Worm (Caenorhabditis elegans) whole organism, L1 larva: Measurements from ENCODE around the gene pak-1.

Experiments
- C04F5.9 ChIP-seq: sonication (generic microtip); optimal IDR thresholded peaks from 2 replicates; lab custom pipeline; 2016; ENCODE audit warnings: missing genetic modification characterization, missing compliant biosample characterization
- C16A3.4 ChIP-seq: fragments of 150-350 bp; optimal IDR thresholded peaks from 2 replicates; lab custom pipeline; 2014; ENCODE audit warnings: missing biosample characterization, missing genetic modification characterization
- C34B4.2 ChIP-seq: sonication (generic microtip); optimal IDR thresholded peaks from 2 replicates; lab custom pipeline; 2017; ENCODE audit warnings: mild to moderate bottlenecking, missing genetic modification characterization, missing compliant biosample characterization
- blmp-1 ChIP-seq: fragments of 150-350 bp; optimal IDR thresholded peaks from 2 replicates; lab custom pipeline; 2014; ENCODE audit warnings: missing biosample characterization, missing genetic modification characterization
- ceh-82 ChIP-seq, 3 experiments: fragments of 150-350 bp in 1 of 3; sonication (generic microtip) in 2 of 3; optimal IDR thresholded peaks; 2 replicates each; lab custom pipeline; 2014 to 2017; ENCODE audit warnings: missing biosample characterization in 3 of 3, missing genetic modification characterization in 3 of 3
- dsc-1 ChIP-seq: sonication (generic microtip); optimal IDR thresholded peaks from 2 replicates; lab custom pipeline; 2016; ENCODE audit warnings: mild to moderate bottlenecking, missing genetic modification characterization, missing compliant biosample characterization
- efl-1 ChIP-seq, 4 experiments: fragments of 150-350 bp; optimal IDR thresholded peaks in 3 of 4; peaks in 1 of 4; 1 replicate in 1 of 4; 2 replicates in 3 of 4; lab custom pipeline; 2014; ENCODE audit warnings: missing biosample characterization in 2 of 4, missing genetic modification characterization in 2 of 4, missing genetic modification reagents in 2 of 4
- elt-2 ChIP-seq: sonication (generic microtip); optimal IDR thresholded peaks from 2 replicates; lab custom pipeline; 2016; ENCODE audit warnings: missing genetic modification characterization, mild to moderate bottlenecking, inconsistent platforms, missing compliant biosample characterization, missing genetic modification reagents
- elt-3 ChIP-seq, 6 experiments: fragments of 150-350 bp in 1 of 6; sonication (generic microtip); optimal IDR thresholded peaks; 2 replicates each; lab custom pipeline; 2017 to 2018; ENCODE audit warnings: missing biosample characterization in 6 of 6, missing genetic modification characterization in 6 of 6, inconsistent platforms in 1 of 6
- fkh-10 ChIP-seq: sonication (generic microtip); optimal IDR thresholded peaks from 2 replicates; lab custom pipeline; 2017; ENCODE audit warnings: missing biosample characterization, missing genetic modification reagents, missing genetic modification characterization
- isw-1 ChIP-seq: fragments of 200-800 bp; sonication (Bioruptor generic); IDR thresholded peaks from 2 replicates; pipeline ENCODE4 v1.3.6; 2022; ENCODE audit warnings: missing genetic modification characterization, missing compliant biosample characterization
- lin-14 ChIP-seq: fragments of 200-800 bp; sonication (Bioruptor generic); optimal IDR thresholded peaks from 2 replicates; lab custom pipeline; 2018; ENCODE audit warnings: mild to moderate bottlenecking, missing genetic modification characterization, moderate library complexity, missing compliant biosample characterization
- lin-35 ChIP-seq, 2 experiments: fragments of 150-350 bp; optimal IDR thresholded peaks; 2 replicates each; lab custom pipeline; 2014; ENCODE audit warnings: missing biosample characterization in 2 of 2, missing genetic modification characterization in 2 of 2, missing genetic modification reagents in 2 of 2
- lir-3 ChIP-seq: sonication (generic microtip); optimal IDR thresholded peaks from 2 replicates; lab custom pipeline; 2016; ENCODE audit warnings: mild to moderate bottlenecking, missing genetic modification characterization, moderate library complexity, missing compliant biosample characterization; ENCODE audit not compliant: poor library complexity
- lsy-2 ChIP-seq, 2 experiments: fragments of 150-350 bp; optimal IDR thresholded peaks; 2 replicates each; lab custom pipeline; 2014; ENCODE audit warnings: missing biosample characterization in 2 of 2, missing genetic modification characterization in 2 of 2
- nhr-19 ChIP-seq: fragments of 200-800 bp; sonication (Bioruptor generic); conservative IDR thresholded peaks from 2 replicates; pipeline ENCODE4 v1.3.6; 2022; ENCODE audit warnings: missing genetic modification characterization, missing compliant biosample characterization
- nhr-20 ChIP-seq: sonication (generic microtip); optimal IDR thresholded peaks from 2 replicates; lab custom pipeline; 2016; ENCODE audit warnings: mild to moderate bottlenecking, missing genetic modification characterization, missing compliant biosample characterization
- nhr-47 ChIP-seq: sonication (generic microtip); optimal IDR thresholded peaks from 2 replicates; lab custom pipeline; 2016; ENCODE audit warnings: mild to moderate bottlenecking, missing genetic modification characterization, moderate library complexity, missing compliant biosample characterization
- nhr-71 ChIP-seq: sonication (generic microtip); optimal IDR thresholded peaks from 2 replicates; lab custom pipeline; 2016; ENCODE audit warnings: mild to moderate bottlenecking, missing genetic modification characterization, moderate library complexity, missing compliant biosample characterization
- nhr-76 ChIP-seq: sonication (generic microtip); optimal IDR thresholded peaks from 2 replicates; lab custom pipeline; 2017; ENCODE audit warnings: missing biosample characterization, missing genetic modification characterization
- nhr-85 ChIP-seq: sonication (generic microtip); peaks from one replicate; lab custom pipeline; 2016; ENCODE audit warnings: missing genetic modification characterization, inconsistent platforms, missing compliant biosample characterization
- nhr-90 ChIP-seq: sonication (generic microtip); optimal IDR thresholded peaks from 2 replicates; lab custom pipeline; 2016; ENCODE audit warnings: mild to moderate bottlenecking, missing genetic modification characterization, missing compliant biosample characterization; ENCODE audit not compliant: poor library complexity
- pag-3 ChIP-seq: sonication (generic microtip); optimal IDR thresholded peaks from 2 replicates; lab custom pipeline; 2017; ENCODE audit warnings: missing genetic modification characterization, mild to moderate bottlenecking, missing compliant biosample characterization, antibody characterized with exemption, borderline replicate concordance; ENCODE audit not compliant: insufficient read depth
- pqm-1 ChIP-seq: sonication (generic microtip); optimal IDR thresholded peaks from 3 replicates; lab custom pipeline; 2017; ENCODE audit warnings: missing biosample characterization, missing genetic modification characterization
- snu-23 ChIP-seq: sonication (generic microtip); optimal IDR thresholded peaks from 2 replicates; lab custom pipeline; 2016; ENCODE audit warnings: missing genetic modification characterization, missing compliant biosample characterization
- sox-4 ChIP-seq: sonication (generic microtip); optimal IDR thresholded peaks from 2 replicates; lab custom pipeline; 2016; ENCODE audit warnings: missing genetic modification characterization, missing compliant biosample characterization
- sptf-1 ChIP-seq: fragments of 150-350 bp; optimal IDR thresholded peaks from 2 replicates; lab custom pipeline; 2014; ENCODE audit warnings: missing biosample characterization, missing genetic modification characterization
- tlp-1 ChIP-seq: fragments of 150-350 bp; optimal IDR thresholded peaks from 2 replicates; lab custom pipeline; 2014; ENCODE audit warnings: missing biosample characterization, missing genetic modification characterization
- unc-130 ChIP-seq: fragments of 150-350 bp; optimal IDR thresholded peaks from 2 replicates; lab custom pipeline; 2017; ENCODE audit warnings: missing biosample characterization, missing genetic modification characterization, inconsistent platforms
- unc-86 ChIP-seq: sonication (generic microtip); optimal IDR thresholded peaks from 2 replicates; lab custom pipeline; 2016; ENCODE audit warnings: missing genetic modification characterization, missing compliant biosample characterization
- xbp-1 ChIP-seq: sonication (generic microtip); optimal IDR thresholded peaks from 2 replicates; lab custom pipeline; 2016; ENCODE audit warnings: missing genetic modification characterization, missing compliant biosample characterization

pak-1 gene

ce11 chrX:6024977-6025376 is 23.4 kb downstream of the pak-1 start:
- peak in 1 of 2 experiments; percentile 40 for TF ChIP-seq lin-35 (GFP tag; optimal IDR thresholded peaks at IDR 0.05; lab: Kevin White, UChicago)
- peak; percentile 40 for TF ChIP-seq nhr-90
- no peak for TF ChIP-seq isw-1 (GFP tag; lab: Robert Waterston, UW)
- TF ChIP-seq elt-2 (tag; lab: Kevin White, UChicago): peak; percentile 58
- no peak for TF ChIP-seq elt-3 (tag; optimal IDR thresholded peaks at IDR 0.05; lab: Kevin White, UChicago)
- TF ChIP-seq nhr-71 (tag; lab: Kevin White, UChicago): peak; percentile 34
- TF ChIP-seq nhr-20: peak; percentile 21

- TF ChIP-seq pag-3 (tag; lab: Kevin White, UChicago) (no peak), C16A3.4 (tag; lab: Kevin White, UChicago) (no peak), nhr-76 (tag; lab: Kevin White, UChicago) (no peak), unc-130 (tag; lab: Kevin White, UChicago) (no peak), nhr-20 (no peak), isw-1 (GFP tag; lab: Robert Waterston, UW) (no peak), sox-4 (no peak), ceh-82 (tag; optimal IDR thresholded peaks at IDR 0.05; lab: Kevin White, UChicago) (no peak), fkh-10 (no peak)
Observed at ce11 chrX:6022469-6022868, 25.9 kb downstream of the pak-1 start, which contains the start of gene lelo-3. Gene lelo-3 (minus strand): TSS chrX:6022569.

- TF ChIP-seq tlp-1 (tag; lab: Kevin White, UChicago) (no peak), efl-1 (optimal IDR thresholded peaks at IDR 0.05; lab: Kevin White, UChicago) (no peak), efl-1 (GFP tag; optimal IDR thresholded peaks at IDR 0.05 in 1 of 2; lab: Kevin White, UChicago) (peak in 1 of 2 experiments; percentile 14), lsy-2 (tag; optimal IDR thresholded peaks at IDR 0.05; lab: Kevin White, UChicago) (no peak), nhr-20 (no peak)
Observed at ce11 chrX:6020782-6021181, 27.6 kb downstream of the pak-1 start.

ce11 chrX:6019886-6020469 is 28.4 kb downstream of the pak-1 start, which contains the start of gene C09B8.4:
Gene C09B8.4 (minus strand): TSS chrX:6019936.
- peak; percentile 63 for TF ChIP-seq nhr-20
- TF ChIP-seq nhr-19: peak; percentile 38; the same call in 1 of the 2 replicates
- TF ChIP-seq C34B4.2 (tag; lab: Kevin White, UChicago): no peak
- peak; percentile 55 for TF ChIP-seq lin-14
- TF ChIP-seq snu-23 (GFP tag; lab: Kevin White, UChicago): peak; percentile 75
- TF ChIP-seq dsc-1 (tag; lab: Kevin White, UChicago): peak; percentile 44
- peak; percentile 13 for TF ChIP-seq lir-3 (tag; lab: Kevin White, UChicago)
- TF ChIP-seq lsy-2 (tag; optimal IDR thresholded peaks at IDR 0.05; lab: Kevin White, UChicago): peak in 1 of 2 experiments; percentile 18
- peak; percentile 47 for TF ChIP-seq xbp-1 (tag; lab: Kevin White, UChicago)
- peak; percentile 87 for TF ChIP-seq nhr-71 (tag; lab: Kevin White, UChicago)
- no peak for TF ChIP-seq nhr-47
- TF ChIP-seq pqm-1 (tag; lab: Kevin White, UChicago): no peak

ce11 chrX:6015096-6015495 is 33.3 kb downstream of the pak-1 start, which contains the start of gene C09B8.8:
Gene C09B8.8 (plus strand): TSS chrX:6015492.
- TF ChIP-seq C04F5.9 (tag; lab: Kevin White, UChicago) (no peak), lin-14 (peak; percentile 46), unc-86 (tag; lab: Kevin White, UChicago) (no peak), blmp-1 (tag; lab: Kevin White, UChicago) (peak; percentile 12), nhr-85 (tag; lab: Kevin White, UChicago) (peak; percentile 59), sptf-1 (tag; lab: Kevin White, UChicago) (no peak), pqm-1 (tag; lab: Kevin White, UChicago) (no peak)
